Fruit fly (Drosophila melanogaster) Kc167 (cell line): ENCODE measurements around the gene Faa.

Source experiments
- Myc ChIP-seq: fragments of >200 bp; optimal IDR thresholded peaks from 2 replicates; lab custom pipeline; 2017; ENCODE audit warnings: missing external identifiers
- Sin3A ChIP-seq: fragments of >200 bp; optimal IDR thresholded peaks from 2 replicates; lab custom pipeline; 2018; ENCODE audit warnings: missing external identifiers
- insv ChIP-seq: fragments of >200 bp; optimal IDR thresholded peaks from 3 replicates; lab custom pipeline; 2018; ENCODE audit warnings: missing external identifiers
- psq ChIP-seq: fragments of >200 bp; optimal IDR thresholded peaks from 2 replicates; lab custom pipeline; 2017; ENCODE audit warnings: missing external identifiers

dm6 chr3L:4068368-4068767 is 5.4 kb downstream of the Faa start:
- TF ChIP-seq Myc (lab: Kevin White, UChicago) = no peak
- TF ChIP-seq Sin3A (lab: Kevin White, UChicago) = no peak
- TF ChIP-seq insv (lab: Kevin White, UChicago) = no peak
- no peak for TF ChIP-seq psq
